Fruit fly (Drosophila melanogaster): Measurements from ENCODE around the gene CG11600.

dm6 chr3R:12674041-12674623, 37.8 kb downstream of the CG11600 start, which contains the start of gene Gnmt:
- no peak for TF ChIP-seq Clk (GFP tag; optimal IDR thresholded peaks at IDR 0.05)
- no peak for TF ChIP-seq CG11617 (GFP tag; optimal IDR thresholded peaks at IDR 0.05)
- no peak for TF ChIP-seq pad (GFP tag; optimal IDR thresholded peaks at IDR 0.05)
- peak in 1 of 2 experiments; percentile 75 for TF ChIP-seq cnc (optimal IDR thresholded peaks at IDR 0.05)
- peak; percentile 61 for TF ChIP-seq CG7101 (tag; optimal IDR thresholded peaks at IDR 0.05)
- peak; percentile 56 for TF ChIP-seq cic (GFP tag; optimal IDR thresholded peaks at IDR 0.05)
- TF ChIP-seq bab1 (GFP tag; optimal IDR thresholded peaks at IDR 0.05): no peak
- no peak for TF ChIP-seq tj (GFP tag; optimal IDR thresholded peaks at IDR 0.05)
